Worm (Caenorhabditis elegans) whole organism, L1 larva: ENCODE results near the gene spp-29.

Source experiments
- C16A3.4 ChIP-seq: fragments of 150-350 bp; optimal IDR thresholded peaks from 2 replicates; lab custom pipeline; 2014; ENCODE audit warnings: missing biosample characterization, missing genetic modification characterization
- aly-2 ChIP-seq: fragments of 150-350 bp; optimal IDR thresholded peaks from 2 replicates; lab custom pipeline; 2014; ENCODE audit warnings: missing biosample characterization, missing genetic modification characterization
- ama-1 ChIP-seq: fragments of 150-350 bp; optimal IDR thresholded peaks from 2 replicates; lab custom pipeline; 2014
- blmp-1 ChIP-seq: fragments of 150-350 bp; optimal IDR thresholded peaks from 2 replicates; lab custom pipeline; 2014; ENCODE audit warnings: missing biosample characterization, missing genetic modification characterization
- egl-27 ChIP-seq, 2 experiments: fragments of 150-350 bp in 1 of 2; sonication (generic microtip); optimal IDR thresholded peaks; 3 replicates each; lab custom pipeline; 2017 to 2018; ENCODE audit warnings: missing biosample characterization in 2 of 2, missing genetic modification characterization in 2 of 2, missing genetic modification reagents in 2 of 2
- elt-2 ChIP-seq: sonication (generic microtip); optimal IDR thresholded peaks from 2 replicates; lab custom pipeline; 2016; ENCODE audit warnings: missing genetic modification characterization, mild to moderate bottlenecking, inconsistent platforms, missing compliant biosample characterization, missing genetic modification reagents
- fkh-4 ChIP-seq: sonication (generic microtip); optimal IDR thresholded peaks from 2 replicates; lab custom pipeline; 2016; ENCODE audit warnings: missing compliant biosample characterization, missing genetic modification characterization, borderline replicate concordance
- fkh-8 ChIP-seq: sonication (generic microtip); optimal IDR thresholded peaks from 2 replicates; lab custom pipeline; 2016; ENCODE audit warnings: mild to moderate bottlenecking, missing genetic modification characterization, missing compliant biosample characterization
- irx-1 ChIP-seq: sonication (generic microtip); optimal IDR thresholded peaks from 2 replicates; lab custom pipeline; 2016; ENCODE audit warnings: missing genetic modification characterization, missing compliant biosample characterization
- pag-3 ChIP-seq: sonication (generic microtip); optimal IDR thresholded peaks from 2 replicates; lab custom pipeline; 2017; ENCODE audit warnings: missing genetic modification characterization, mild to moderate bottlenecking, missing compliant biosample characterization, antibody characterized with exemption, borderline replicate concordance; ENCODE audit not compliant: insufficient read depth
- pqm-1 ChIP-seq: sonication (generic microtip); optimal IDR thresholded peaks from 3 replicates; lab custom pipeline; 2017; ENCODE audit warnings: missing biosample characterization, missing genetic modification characterization
- snpc-4 ChIP-seq: fragments of 150-350 bp; optimal IDR thresholded peaks from 2 replicates; lab custom pipeline; 2014; ENCODE audit warnings: missing biosample characterization, missing genetic modification characterization
- swsn-7 ChIP-seq: sonication (generic microtip); optimal IDR thresholded peaks from 2 replicates; lab custom pipeline; 2016; ENCODE audit warnings: missing genetic modification characterization, missing compliant biosample characterization

DNA sequence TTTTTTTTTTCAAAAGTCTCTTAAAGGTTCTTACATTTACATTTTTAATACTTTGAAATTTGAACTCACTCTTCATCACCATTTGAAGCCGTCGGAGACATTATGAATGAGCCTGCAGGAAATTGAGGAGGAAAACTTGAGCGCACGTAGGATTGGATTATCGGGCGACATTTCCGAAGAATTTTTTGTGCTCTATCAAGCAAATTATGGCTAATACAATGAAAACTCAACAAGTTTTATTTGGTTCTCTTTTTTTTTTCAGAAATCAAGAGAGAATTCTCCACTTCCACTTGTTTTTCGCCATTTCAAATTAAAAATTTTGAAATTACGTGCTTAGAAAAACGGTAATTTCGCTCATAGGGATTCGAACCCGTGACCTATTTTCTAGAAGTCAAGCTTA, 29.0 kb downstream of the spp-29 start, which contains the start of gene F59A1.12:
- TF ChIP-seq snpc-4 (tag; lab: Kevin White, UChicago) (no peak), swsn-7 (tag; lab: Kevin White, UChicago) (no peak), elt-2 (tag; lab: Kevin White, UChicago) (no peak), irx-1 (no peak), pag-3 (tag; lab: Kevin White, UChicago) (no peak), fkh-8 (tag; lab: Kevin White, UChicago) (no peak), aly-2 (tag; lab: Kevin White, UChicago) (no peak), C16A3.4 (tag; lab: Kevin White, UChicago) (no peak), blmp-1 (tag; lab: Kevin White, UChicago) (no peak), fkh-4 (tag; lab: Kevin White, UChicago) (no peak), pqm-1 (no peak), ama-1 (lab: Kevin White, UChicago) (no peak), egl-27 (tag; optimal IDR thresholded peaks at IDR 0.05; lab: Kevin White, UChicago) (no peak)
